Worm (Caenorhabditis elegans) whole organism, L4 larva: ENCODE data around the gene C05C8.7.

Experiments
- F44E2.7 ChIP-seq: fragments of 200-800 bp; sonication (Bioruptor generic); IDR thresholded peaks from 2 replicates; pipeline ENCODE4 v2.1.2; 2022; ENCODE audit warnings: missing genetic modification characterization, missing compliant biosample characterization
- F49E8.2 ChIP-seq: sonication (generic microtip); optimal IDR thresholded peaks from 2 replicates; lab custom pipeline; 2016; ENCODE audit warnings: missing compliant biosample characterization, mild to moderate bottlenecking, missing genetic modification characterization, borderline replicate concordance
- T20F7.1 ChIP-seq: fragments of 200-800 bp; sonication (Bioruptor generic); optimal IDR thresholded peaks from 2 replicates; lab custom pipeline; 2018; ENCODE audit warnings: mild to moderate bottlenecking, missing genetic modification characterization, missing compliant biosample characterization
- arid-1 ChIP-seq: fragments of 200-800 bp; sonication (Bioruptor generic); conservative IDR thresholded peaks from 2 replicates; pipeline ENCODE4 v1.3.6; 2022; ENCODE audit warnings: missing genetic modification reagents, missing genetic modification characterization, missing compliant biosample characterization
- ceh-32 ChIP-seq: sonication (generic microtip); optimal IDR thresholded peaks from 2 replicates; lab custom pipeline; 2016; ENCODE audit warnings: mild to moderate bottlenecking, missing genetic modification characterization, missing compliant biosample characterization; ENCODE audit not compliant: poor library complexity
- ceh-82 ChIP-seq: sonication (generic microtip); optimal IDR thresholded peaks from 2 replicates; lab custom pipeline; 2017; ENCODE audit warnings: missing biosample characterization, missing genetic modification characterization
- cey-2 ChIP-seq: sonication (generic microtip); optimal IDR thresholded peaks from 3 replicates; lab custom pipeline; 2017; ENCODE audit warnings: missing genetic modification characterization, mild to moderate bottlenecking, missing compliant biosample characterization, antibody characterized with exemption, borderline replicate concordance; ENCODE audit not compliant: insufficient read depth
- daf-16 ChIP-seq, 3 experiments: sonication (generic microtip); optimal IDR thresholded peaks; 2 replicates each; lab custom pipeline; 2016 to 2017; ENCODE audit warnings: missing genetic modification characterization in 3 of 3, missing genetic modification reagents in 3 of 3, mild to moderate bottlenecking in 2 of 3, missing compliant biosample characterization in 2 of 3, missing biosample characterization in 1 of 3, moderate library complexity in 1 of 3
- dmd-9 ChIP-seq: fragments of 200-800 bp; sonication (Bioruptor generic); IDR thresholded peaks from 2 replicates; pipeline ENCODE4 v1.3.6; 2022; ENCODE audit warnings: missing genetic modification reagents, missing genetic modification characterization, missing compliant biosample characterization
- dve-1 ChIP-seq: sonication (generic microtip); optimal IDR thresholded peaks from 2 replicates; lab custom pipeline; 2017; ENCODE audit warnings: antibody characterized with exemption, mild to moderate bottlenecking, missing genetic modification characterization, missing compliant biosample characterization; ENCODE audit not compliant: insufficient read depth
- fos-1 ChIP-seq: fragments of 150-350 bp; optimal IDR thresholded peaks from 2 replicates; lab custom pipeline; 2014; ENCODE audit warnings: missing biosample characterization, missing genetic modification characterization
- hif-1 ChIP-seq, 2 experiments: sonication (generic microtip); optimal IDR thresholded peaks; 2 replicates each; lab custom pipeline; 2016 to 2017; ENCODE audit warnings: missing compliant biosample characterization in 2 of 2, missing genetic modification characterization in 2 of 2, missing genetic modification reagents in 2 of 2, missing genotype in 2 of 2, mild to moderate bottlenecking in 1 of 2
- hmg-1.1 ChIP-seq: fragments of 200-800 bp; sonication (Bioruptor generic); IDR thresholded peaks from 2 replicates; pipeline ENCODE4 v1.3.6; 2022; ENCODE audit warnings: missing genetic modification reagents, missing genetic modification characterization, missing compliant biosample characterization
- lin-1 ChIP-seq: fragments of 200-800 bp; sonication (Bioruptor generic); IDR thresholded peaks from 2 replicates; pipeline ENCODE4 v1.3.6; 2022; ENCODE audit warnings: missing genetic modification reagents, missing genetic modification characterization, missing compliant biosample characterization
- lin-13 ChIP-seq: fragments of 150-350 bp; optimal IDR thresholded peaks from 2 replicates; lab custom pipeline; 2014; ENCODE audit warnings: missing biosample characterization, missing genetic modification reagents, missing genetic modification characterization
- lsy-2 ChIP-seq, 2 experiments: fragments of 150-350 bp in 1 of 2; sonication (generic microtip) in 1 of 2; optimal IDR thresholded peaks; 2 replicates each; lab custom pipeline; 2014 to 2017; ENCODE audit warnings: missing biosample characterization in 2 of 2, missing genetic modification characterization in 2 of 2
- mdl-1 ChIP-seq, 2 experiments: fragments of 150-350 bp in 1 of 2; sonication (generic microtip) in 1 of 2; optimal IDR thresholded peaks; 2 replicates each; lab custom pipeline; 2014 to 2017; ENCODE audit warnings: missing biosample characterization in 2 of 2, missing genetic modification characterization in 2 of 2
- mdt-29 ChIP-seq: fragments of 200-800 bp; sonication (Bioruptor generic); IDR thresholded peaks from 2 replicates; pipeline ENCODE4 v1.3.6; 2022; ENCODE audit warnings: missing genetic modification reagents, missing genetic modification characterization, missing compliant biosample characterization
- mes-2 ChIP-seq: sonication (generic microtip); optimal IDR thresholded peaks from 2 replicates; lab custom pipeline; 2016; ENCODE audit warnings: missing genotype, mild to moderate bottlenecking, missing genetic modification characterization, missing compliant biosample characterization; ENCODE audit not compliant: poor library complexity, severe bottlenecking
- nhr-10 ChIP-seq: fragments of 150-350 bp; optimal IDR thresholded peaks from 2 replicates; lab custom pipeline; 2014; ENCODE audit warnings: missing biosample characterization, missing genetic modification characterization
- nhr-11 ChIP-seq: fragments of 150-350 bp; optimal IDR thresholded peaks from 2 replicates; lab custom pipeline; 2014; ENCODE audit warnings: missing biosample characterization, missing genetic modification characterization
- nhr-111 ChIP-seq: fragments of 200-800 bp; sonication (Bioruptor generic); optimal IDR thresholded peaks from 2 replicates; lab custom pipeline; 2018; ENCODE audit warnings: mild to moderate bottlenecking, missing genetic modification characterization, missing compliant biosample characterization
- nhr-237 ChIP-seq: sonication (generic microtip); optimal IDR thresholded peaks from 2 replicates; lab custom pipeline; 2017; ENCODE audit warnings: missing biosample characterization, missing genetic modification characterization
- nhr-28 ChIP-seq: fragments of 150-350 bp; optimal IDR thresholded peaks from 2 replicates; lab custom pipeline; 2014; ENCODE audit warnings: missing biosample characterization, missing genetic modification characterization
- nhr-41 ChIP-seq: fragments of 200-800 bp; sonication (Bioruptor generic); IDR thresholded peaks from 2 replicates; pipeline ENCODE4 v1.3.6; 2022; ENCODE audit warnings: missing genetic modification reagents, missing genetic modification characterization, missing compliant biosample characterization
- nhr-42 ChIP-seq: fragments of 200-800 bp; sonication (Bioruptor generic); IDR thresholded peaks from 2 replicates; pipeline ENCODE4 v1.3.6; 2022; ENCODE audit warnings: missing genetic modification characterization, missing compliant biosample characterization
- pqm-1 ChIP-seq: sonication (generic microtip); optimal IDR thresholded peaks from 2 replicates; lab custom pipeline; 2017; ENCODE audit warnings: missing biosample characterization, missing genetic modification characterization
- rbr-2 ChIP-seq: sonication (generic microtip); optimal IDR thresholded peaks from 2 replicates; lab custom pipeline; 2016; ENCODE audit warnings: missing genotype, missing genetic modification characterization, missing compliant biosample characterization
- sdz-12 ChIP-seq: fragments of 200-800 bp; sonication (Bioruptor generic); optimal IDR thresholded peaks from 2 replicates; lab custom pipeline; 2018; ENCODE audit warnings: mild to moderate bottlenecking, missing genetic modification characterization, missing compliant biosample characterization
- snpc-1.2 ChIP-seq: fragments of 200-800 bp; sonication (Bioruptor generic); IDR thresholded peaks from 2 replicates; pipeline ENCODE4 v1.3.6; 2022; ENCODE audit warnings: missing genetic modification reagents, missing genetic modification characterization, missing compliant biosample characterization
- tra-1 ChIP-seq: fragments of 200-800 bp; sonication (Bioruptor generic); IDR thresholded peaks from 2 replicates; pipeline ENCODE4 v1.3.6; 2022; ENCODE audit warnings: missing genetic modification reagents, missing genetic modification characterization, missing compliant biosample characterization
- unc-62 ChIP-seq, 3 experiments: fragments of 150-350 bp in 1 of 3; sonication (generic microtip); optimal IDR thresholded peaks in 2 of 3; peaks in 1 of 3; 1 replicate in 1 of 3; 2 replicates in 2 of 3; lab custom pipeline; 2014 to 2017; ENCODE audit warnings: missing biosample characterization in 3 of 3, missing genetic modification characterization in 3 of 3, missing genetic modification reagents in 3 of 3, missing genotype in 1 of 3
- vab-7 ChIP-seq: fragments of 200-800 bp; sonication (Bioruptor generic); IDR thresholded peaks from 2 replicates; pipeline ENCODE4 v1.3.6; 2022; ENCODE audit warnings: missing genetic modification reagents, missing genetic modification characterization, missing compliant biosample characterization
- zfp-2 ChIP-seq: sonication (generic microtip); optimal IDR thresholded peaks from 2 replicates; lab custom pipeline; 2016; ENCODE audit warnings: mild to moderate bottlenecking, missing genetic modification characterization, missing compliant biosample characterization
- zip-11 ChIP-seq: fragments of 200-800 bp; sonication (Bioruptor generic); IDR thresholded peaks from 2 replicates; pipeline ENCODE4 v1.3.6; 2022; ENCODE audit warnings: missing genetic modification characterization, missing compliant biosample characterization
- zip-2 ChIP-seq: fragments of 150-350 bp; optimal IDR thresholded peaks from 2 replicates; lab custom pipeline; 2014; ENCODE audit warnings: missing biosample characterization, missing genetic modification characterization

Gene C05C8.7

DNA sequence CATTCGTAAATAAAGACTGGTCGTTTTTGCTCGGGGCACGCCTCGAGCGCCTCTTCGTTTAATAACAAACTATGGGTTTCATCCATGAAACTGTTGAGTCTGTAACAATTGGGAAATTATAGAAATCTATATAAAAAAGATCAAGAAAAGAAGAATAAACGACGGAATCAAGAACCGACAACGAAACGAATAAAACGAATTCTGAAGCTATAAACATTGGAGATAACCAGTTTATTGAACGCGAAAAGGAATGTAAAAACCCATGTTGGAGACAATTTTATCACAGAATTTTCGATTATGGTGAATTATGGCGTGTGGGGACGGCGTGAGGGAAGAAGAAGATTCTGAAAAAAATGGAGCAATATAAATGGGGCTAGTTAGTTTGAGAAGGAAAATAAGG is 32.0 kb downstream of the C05C8.7 start, which contains the start of gene soap-1:
Gene soap-1, minus strand, starts transcription at position 101 of the 400 bp plus-strand sequence.
- no peak for TF ChIP-seq nhr-28 (tag; lab: Kevin White, UChicago)
- no peak for TF ChIP-seq arid-1 (GFP tag; lab: Robert Waterston, UW)
- TF ChIP-seq lsy-2 (tag; optimal IDR thresholded peaks at IDR 0.05; lab: Kevin White, UChicago): no peak
- TF ChIP-seq mdt-29 (GFP tag; lab: Robert Waterston, UW): no peak
- no peak for TF ChIP-seq dve-1 (tag; lab: Kevin White, UChicago)
- TF ChIP-seq sdz-12: no peak
- TF ChIP-seq lin-1: no peak
- no peak for TF ChIP-seq vab-7
- no peak for TF ChIP-seq nhr-41
- no peak for TF ChIP-seq mes-2 (tag; lab: Kevin White, UChicago)
- TF ChIP-seq nhr-111: no peak
- TF ChIP-seq F44E2.7: no peak
- TF ChIP-seq mdl-1 (tag; optimal IDR thresholded peaks at IDR 0.05; lab: Kevin White, UChicago): no peak
- no peak for TF ChIP-seq hif-1 (tag; optimal IDR thresholded peaks at IDR 0.05; lab: Kevin White, UChicago)
- no peak for TF ChIP-seq nhr-10
- TF ChIP-seq zip-2 (tag; lab: Kevin White, UChicago): no peak
- no peak for TF ChIP-seq ceh-82 (tag; lab: Kevin White, UChicago)

DNA sequence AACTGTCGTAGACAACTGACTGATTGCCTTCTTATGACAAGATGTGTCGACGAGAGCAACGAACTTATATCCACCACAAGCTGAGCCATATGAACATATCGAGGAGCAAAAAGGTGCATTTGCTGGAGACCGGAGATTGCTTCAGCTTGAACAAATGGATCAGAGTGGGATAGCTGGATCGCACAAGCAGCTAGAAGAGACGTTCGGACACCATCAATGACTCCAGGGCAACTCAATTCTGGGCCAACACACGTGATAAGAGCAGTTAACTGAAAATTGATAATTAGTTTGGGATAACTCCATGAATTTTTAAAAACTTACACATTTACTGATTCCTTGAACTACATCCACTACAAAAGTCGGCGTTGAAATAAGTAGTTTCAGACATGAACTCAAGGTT is 37.8 kb downstream of the C05C8.7 start:
- TF ChIP-seq unc-62 (GFP tag; optimal IDR thresholded peaks at IDR 0.05 in 1 of 2; lab: Kevin White, UChicago): peak in 1 of 2 experiments; percentile 63
- TF ChIP-seq unc-62 (tag; optimal IDR thresholded peaks at IDR 0.05; lab: Kevin White, UChicago): no peak
- TF ChIP-seq tra-1 (GFP tag; lab: Robert Waterston, UW): no peak
- TF ChIP-seq, all 104 proteins: peak for 1

DNA sequence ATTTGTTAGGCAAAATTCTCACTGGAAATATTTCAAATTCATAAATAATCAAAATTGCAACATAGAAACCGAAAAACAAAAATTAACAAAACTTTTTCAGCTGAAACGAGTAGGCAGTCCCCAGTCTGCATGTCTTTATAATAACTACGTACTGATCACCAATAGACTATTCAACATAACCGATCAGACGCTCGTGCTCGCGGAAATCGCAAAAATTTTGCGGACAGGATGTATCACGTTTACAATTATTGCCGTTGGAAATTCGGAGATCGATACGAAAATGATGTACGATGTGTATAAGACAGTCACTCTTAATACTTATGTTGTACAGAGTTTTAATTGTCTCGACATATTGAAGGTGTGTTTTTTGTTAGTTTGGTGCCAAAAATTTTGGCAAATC is 45.5 kb downstream of the C05C8.7 start:
- TF ChIP-seq nhr-42: no peak
- peak in 1 of 2 experiments; percentile 94 for TF ChIP-seq unc-62 (GFP tag; optimal IDR thresholded peaks at IDR 0.05 in 1 of 2; lab: Kevin White, UChicago)
- no peak for TF ChIP-seq unc-62 (tag; optimal IDR thresholded peaks at IDR 0.05; lab: Kevin White, UChicago)

DNA sequence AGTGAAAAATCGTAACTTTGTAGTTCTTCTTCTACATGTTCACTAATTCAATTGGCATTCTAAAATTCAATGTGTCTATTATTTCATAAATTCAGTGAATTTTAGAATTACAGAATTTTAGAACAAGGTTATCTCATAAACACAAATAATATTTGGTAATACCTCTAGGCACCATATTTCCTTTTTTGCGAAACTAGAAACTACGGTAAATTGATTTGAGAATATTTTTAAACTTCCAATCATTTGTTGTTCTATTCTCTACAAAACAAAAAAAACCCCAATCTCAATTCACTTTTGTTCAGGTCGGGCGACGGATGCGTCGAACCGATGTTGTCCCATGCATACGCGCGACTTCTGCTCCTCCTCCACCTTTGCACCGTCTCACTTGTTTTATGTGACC is 46.9 kb downstream of the C05C8.7 start, which contains the start of gene F09G2.1:
Gene F09G2.1, plus strand, starts transcription at position 301 of the 400 bp plus-strand sequence.
- TF ChIP-seq daf-16 (GFP tag; optimal IDR thresholded peaks at IDR 0.05; lab: Kevin White, UChicago): no peak
- peak; percentile 9 for TF ChIP-seq daf-16 (tag; optimal IDR thresholded peaks at IDR 0.05; lab: Kevin White, UChicago)
- no peak for TF ChIP-seq T20F7.1 (GFP tag; lab: Kevin White, UChicago)
- TF ChIP-seq hmg-1.1: no peak
- TF ChIP-seq lin-1: no peak
- TF ChIP-seq rbr-2: no peak
- no peak for TF ChIP-seq fos-1 (tag; lab: Kevin White, UChicago)
- TF ChIP-seq zip-11 (GFP tag; lab: Robert Waterston, UW): no peak
- TF ChIP-seq nhr-28 (tag; lab: Kevin White, UChicago): no peak
- no peak for TF ChIP-seq F49E8.2

DNA sequence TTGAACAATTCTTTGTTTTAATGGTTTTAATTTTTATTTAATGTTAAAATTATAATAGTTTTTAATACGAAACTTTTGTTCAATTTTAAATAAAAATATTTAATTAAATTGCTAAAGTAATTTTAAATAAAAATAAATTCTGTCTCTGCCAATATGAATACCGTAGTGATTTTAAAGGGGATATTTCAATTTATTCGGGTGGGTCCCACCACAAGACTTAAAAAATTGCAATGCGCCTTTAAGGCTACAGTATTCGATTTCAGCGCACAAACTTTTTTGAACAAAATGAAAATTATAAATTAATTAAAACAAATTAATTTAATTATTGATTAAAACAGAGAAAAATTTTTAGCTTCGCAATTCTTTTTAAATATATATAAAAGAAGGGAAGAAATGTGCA is 47.8 kb downstream of the C05C8.7 start:
- peak; percentile 53; the same call in 1 of the 2 replicates for TF ChIP-seq snpc-1.2 (GFP tag; lab: Robert Waterston, UW)
- TF ChIP-seq ceh-32 (tag; lab: Kevin White, UChicago): no peak
- TF ChIP-seq pqm-1 (tag; lab: Kevin White, UChicago): no peak
- no peak for TF ChIP-seq T20F7.1 (GFP tag; lab: Kevin White, UChicago)
- TF ChIP-seq mes-2 (tag; lab: Kevin White, UChicago): no peak
- no peak for TF ChIP-seq lin-13 (GFP tag; lab: Kevin White, UChicago)
- no peak for TF ChIP-seq mdt-29 (GFP tag; lab: Robert Waterston, UW)
- TF ChIP-seq dmd-9: no peak
- no peak for TF ChIP-seq nhr-237 (tag; lab: Kevin White, UChicago)
- TF ChIP-seq F49E8.2: peak; percentile 36
- no peak for TF ChIP-seq cey-2
- no peak for TF ChIP-seq zfp-2 (tag; lab: Kevin White, UChicago)
- TF ChIP-seq nhr-11 (tag; lab: Kevin White, UChicago): no peak
- no peak for TF ChIP-seq hif-1 (tag; optimal IDR thresholded peaks at IDR 0.05; lab: Kevin White, UChicago)
